Worm (Caenorhabditis elegans) whole organism, mixed stage, embryonic: ENCODE results near the gene H02F09.3.

Experiments
- M03D4.4 ChIP-seq: sonication (generic microtip); optimal IDR thresholded peaks from 2 replicates; lab custom pipeline; 2017; ENCODE audit warnings: mild to moderate bottlenecking, missing genetic modification characterization, missing compliant biosample characterization
- bed-3 ChIP-seq: fragments of 200-800 bp; sonication (Bioruptor generic); optimal IDR thresholded peaks from 3 replicates; lab custom pipeline; 2018; ENCODE audit warnings: mild to moderate bottlenecking, missing genetic modification characterization, moderate library complexity, missing compliant biosample characterization
- blmp-1 ChIP-seq: fragments of 150-350 bp; optimal IDR thresholded peaks from 2 replicates; lab custom pipeline; 2014; ENCODE audit warnings: missing biosample characterization, missing genetic modification characterization
- ceh-39 ChIP-seq: fragments of 150-350 bp; optimal IDR thresholded peaks from 2 replicates; lab custom pipeline; 2014; ENCODE audit warnings: missing biosample characterization, missing genetic modification characterization
- ceh-43 ChIP-seq: fragments of 200-800 bp; sonication (Bioruptor generic); optimal IDR thresholded peaks from 2 replicates; lab custom pipeline; 2018; ENCODE audit warnings: mild to moderate bottlenecking, missing genetic modification characterization, moderate library complexity, missing compliant biosample characterization
- ceh-83 ChIP-seq: fragments of 200-800 bp; sonication (Bioruptor generic); optimal IDR thresholded peaks from 2 replicates; lab custom pipeline; 2018; ENCODE audit warnings: mild to moderate bottlenecking, missing genetic modification characterization, missing compliant biosample characterization
- ces-1 ChIP-seq: fragments of 150-350 bp; optimal IDR thresholded peaks from 2 replicates; lab custom pipeline; 2014; ENCODE audit warnings: missing biosample characterization, missing genetic modification reagents, missing genetic modification characterization
- cnd-1 ChIP-seq: fragments of 200-800 bp; sonication (Bioruptor generic); optimal IDR thresholded peaks from 2 replicates; lab custom pipeline; 2018; ENCODE audit warnings: mild to moderate bottlenecking, missing genetic modification characterization, missing compliant biosample characterization
- drap-1 ChIP-seq: fragments of 200-800 bp; sonication (Bioruptor generic); optimal IDR thresholded peaks from 3 replicates; lab custom pipeline; 2018; ENCODE audit warnings: mild to moderate bottlenecking, missing genetic modification characterization, missing compliant biosample characterization
- elt-1 ChIP-seq: sonication (generic microtip); optimal IDR thresholded peaks from 2 replicates; lab custom pipeline; 2017; ENCODE audit warnings: missing genetic modification characterization, mild to moderate bottlenecking, missing compliant biosample characterization, antibody characterized with exemption, moderate library complexity, borderline replicate concordance; ENCODE audit not compliant: insufficient read depth
- elt-3 ChIP-seq: fragments of 150-350 bp; optimal IDR thresholded peaks from 2 replicates; lab custom pipeline; 2014; ENCODE audit warnings: missing biosample characterization, missing genetic modification characterization
- flh-1 ChIP-seq: fragments of 200-800 bp; sonication (Bioruptor generic); optimal IDR thresholded peaks from 2 replicates; lab custom pipeline; 2018; ENCODE audit warnings: mild to moderate bottlenecking, missing genetic modification characterization, moderate library complexity, missing compliant biosample characterization
- ham-2 ChIP-seq: fragments of 200-800 bp; sonication (Bioruptor generic); optimal IDR thresholded peaks from 2 replicates; lab custom pipeline; 2018; ENCODE audit warnings: mild to moderate bottlenecking, missing genetic modification characterization, missing compliant biosample characterization
- hlh-1 ChIP-seq: fragments of 150-350 bp; optimal IDR thresholded peaks from 2 replicates; lab custom pipeline; 2014; ENCODE audit warnings: missing biosample characterization, missing genetic modification reagents, missing genetic modification characterization
- lin-13 ChIP-seq: fragments of 150-350 bp; optimal IDR thresholded peaks from 2 replicates; lab custom pipeline; 2014; ENCODE audit warnings: missing biosample characterization, missing genetic modification characterization
- lin-32 ChIP-seq: fragments of 200-800 bp; sonication (Bioruptor generic); optimal IDR thresholded peaks from 2 replicates; lab custom pipeline; 2018; ENCODE audit warnings: mild to moderate bottlenecking, missing genetic modification characterization, missing compliant biosample characterization
- lsy-2 ChIP-seq: fragments of 150-350 bp; optimal IDR thresholded peaks from 2 replicates; lab custom pipeline; 2014; ENCODE audit warnings: missing biosample characterization, missing genetic modification characterization
- mab-5 ChIP-seq: fragments of 150-350 bp; optimal IDR thresholded peaks from 2 replicates; lab custom pipeline; 2014; ENCODE audit warnings: missing biosample characterization, missing genetic modification characterization
- mep-1 ChIP-seq: fragments of 150-350 bp; optimal IDR thresholded peaks from 2 replicates; lab custom pipeline; 2017; ENCODE audit warnings: missing biosample characterization, missing genetic modification reagents, missing genetic modification characterization, inconsistent platforms
- mls-2 ChIP-seq: sonication (generic microtip); optimal IDR thresholded peaks from 2 replicates; lab custom pipeline; 2016; ENCODE audit warnings: mild to moderate bottlenecking, missing genetic modification characterization, moderate library complexity, missing compliant biosample characterization
- nhr-12 ChIP-seq: fragments of 150-350 bp; optimal IDR thresholded peaks from 2 replicates; lab custom pipeline; 2014; ENCODE audit warnings: missing biosample characterization, missing genetic modification characterization
- nhr-2 ChIP-seq: fragments of 150-350 bp; optimal IDR thresholded peaks from 2 replicates; lab custom pipeline; 2014; ENCODE audit warnings: missing biosample characterization, missing genetic modification characterization
- nhr-237 ChIP-seq: fragments of 150-350 bp; optimal IDR thresholded peaks from 2 replicates; lab custom pipeline; 2014; ENCODE audit warnings: missing biosample characterization, missing genetic modification characterization
- nhr-28 ChIP-seq: fragments of 150-350 bp; optimal IDR thresholded peaks from 2 replicates; lab custom pipeline; 2014; ENCODE audit warnings: missing biosample characterization, missing genetic modification characterization
- sem-2 ChIP-seq: fragments of 200-800 bp; sonication (Bioruptor generic); optimal IDR thresholded peaks from 2 replicates; lab custom pipeline; 2018; ENCODE audit warnings: mild to moderate bottlenecking, missing genetic modification characterization, missing compliant biosample characterization
- snpc-4 ChIP-seq: fragments of 150-350 bp; optimal IDR thresholded peaks from 2 replicates; lab custom pipeline; 2014; ENCODE audit warnings: missing biosample characterization, missing genetic modification characterization
- sptf-1 ChIP-seq: sonication (generic microtip); optimal IDR thresholded peaks from 2 replicates; lab custom pipeline; 2017; ENCODE audit warnings: mild to moderate bottlenecking, missing genetic modification characterization, moderate library complexity, missing compliant biosample characterization
- unc-120 ChIP-seq: sonication (generic microtip); optimal IDR thresholded peaks from 2 replicates; lab custom pipeline; 2017; ENCODE audit warnings: missing genetic modification characterization, missing compliant biosample characterization; ENCODE audit not compliant: poor library complexity, severe bottlenecking
- unc-62 ChIP-seq: fragments of 150-350 bp; optimal IDR thresholded peaks from 2 replicates; lab custom pipeline; 2014; ENCODE audit warnings: missing biosample characterization, missing genetic modification reagents, missing genetic modification characterization
- zip-8 ChIP-seq: fragments of 150-350 bp; optimal IDR thresholded peaks from 2 replicates; lab custom pipeline; 2014; ENCODE audit warnings: missing biosample characterization, missing genetic modification characterization

Gene H02F09.3

ce11 chrX:1599294-1599693, 30.8 kb downstream of the H02F09.3 start:
- no peak for TF ChIP-seq nhr-2 (tag; lab: Kevin White, UChicago)
- TF ChIP-seq ces-1 (GFP tag; lab: Kevin White, UChicago): peak; percentile 33

DNA sequence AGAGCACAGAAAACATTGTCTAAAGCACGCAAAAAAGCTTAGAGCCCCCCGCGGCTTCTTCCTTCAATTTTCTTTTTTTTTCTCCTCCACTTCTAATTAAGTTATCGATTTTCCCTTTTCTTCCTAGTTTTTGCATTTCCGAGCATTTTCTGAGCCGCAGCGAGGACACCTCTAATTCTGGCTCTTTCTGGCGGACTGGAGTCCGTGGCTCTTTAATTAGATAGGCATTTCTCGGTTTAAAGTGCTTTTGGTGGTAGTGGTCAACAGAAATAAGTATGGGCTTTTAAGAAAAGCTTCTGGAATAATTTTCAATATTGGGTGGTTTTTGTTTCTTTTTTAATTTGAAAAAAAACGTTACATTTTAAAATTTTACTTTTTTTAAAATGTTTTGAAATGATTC, 33.1 kb downstream of the H02F09.3 start:
- TF ChIP-seq mls-2: no peak
- no peak for TF ChIP-seq mep-1 (tag; lab: Kevin White, UChicago)
- no peak for TF ChIP-seq hlh-1 (tag; lab: Kevin White, UChicago)
- TF ChIP-seq drap-1: no peak
- no peak for TF ChIP-seq flh-1 (GFP tag; lab: Kevin White, UChicago)
- no peak for TF ChIP-seq nhr-12 (tag; lab: Kevin White, UChicago)
- TF ChIP-seq ceh-39 (tag; lab: Kevin White, UChicago): no peak
- TF ChIP-seq ces-1 (GFP tag; lab: Kevin White, UChicago): peak; percentile 90
- TF ChIP-seq snpc-4 (tag; lab: Kevin White, UChicago): no peak

ce11 chrX:1602548-1602947, 34.1 kb downstream of the H02F09.3 start:
- TF ChIP-seq unc-120 (tag; lab: Kevin White, UChicago) (no peak), sem-2 (GFP tag; lab: Kevin White, UChicago) (peak; percentile 43)

- TF ChIP-seq ces-1 (GFP tag; lab: Kevin White, UChicago) (no peak), sptf-1 (tag; lab: Kevin White, UChicago) (peak; percentile 15), nhr-12 (tag; lab: Kevin White, UChicago) (no peak), mls-2 (peak; percentile 36), nhr-2 (tag; lab: Kevin White, UChicago) (peak; percentile 53)
- TF ChIP-seq, all 35 proteins: peak for 3
Observed at ce11 chrX:1603027-1603426, 34.5 kb downstream of the H02F09.3 start.

ce11 chrX:1603709-1604108, 35.2 kb downstream of the H02F09.3 start:
- TF ChIP-seq snpc-4 (tag; lab: Kevin White, UChicago) (no peak), M03D4.4 (tag; lab: Kevin White, UChicago) (no peak), unc-62 (no peak), lin-13 (tag; lab: Kevin White, UChicago) (no peak), drap-1 (no peak), lsy-2 (tag; lab: Kevin White, UChicago) (no peak), nhr-28 (no peak), bed-3 (no peak), sem-2 (GFP tag; lab: Kevin White, UChicago) (no peak), ceh-43 (GFP tag; lab: Kevin White, UChicago) (no peak)
- TF ChIP-seq, all 35 proteins: peak for 0

ce11 chrX:1604606-1605005, 36.1 kb downstream of the H02F09.3 start, which contains the start of gene H11E01.3:
H11E01.3 (plus strand) TSS chrX:1604906.
- no peak for TF ChIP-seq ceh-39 (tag; lab: Kevin White, UChicago)
- TF ChIP-seq flh-1 (GFP tag; lab: Kevin White, UChicago): no peak
- no peak for TF ChIP-seq zip-8 (tag; lab: Kevin White, UChicago)
- no peak for TF ChIP-seq bed-3
- no peak for TF ChIP-seq mls-2
- TF ChIP-seq cnd-1 (tag; lab: Kevin White, UChicago): no peak
- TF ChIP-seq, all 35 proteins: peak for 0

- TF ChIP-seq hlh-1 (tag; lab: Kevin White, UChicago): no peak
- no peak for TF ChIP-seq blmp-1 (tag; lab: Kevin White, UChicago)
- no peak for TF ChIP-seq elt-3 (tag; lab: Kevin White, UChicago)
- no peak for TF ChIP-seq lsy-2 (tag; lab: Kevin White, UChicago)
- no peak for TF ChIP-seq ham-2 (GFP tag; lab: Kevin White, UChicago)
- TF ChIP-seq ces-1 (GFP tag; lab: Kevin White, UChicago): no peak
- TF ChIP-seq nhr-237 (tag; lab: Kevin White, UChicago): no peak
- no peak for TF ChIP-seq lin-32 (GFP tag; lab: Kevin White, UChicago)
- no peak for TF ChIP-seq ceh-43 (GFP tag; lab: Kevin White, UChicago)
- no peak for TF ChIP-seq elt-1 (tag; lab: Kevin White, UChicago)
- no peak for TF ChIP-seq mab-5 (tag; lab: Kevin White, UChicago)
- no peak for TF ChIP-seq sem-2 (GFP tag; lab: Kevin White, UChicago)
- no peak for TF ChIP-seq mls-2
- TF ChIP-seq ceh-83 (GFP tag; lab: Kevin White, UChicago): no peak
- TF ChIP-seq nhr-28: no peak
- no peak for TF ChIP-seq mep-1 (tag; lab: Kevin White, UChicago)
Observed at ce11 chrX:1612948-1613347, 44.5 kb downstream of the H02F09.3 start.
